Comparison of ENCODE assay signal across 3 fruit fly cellular contexts in the genomic region with DNA sequence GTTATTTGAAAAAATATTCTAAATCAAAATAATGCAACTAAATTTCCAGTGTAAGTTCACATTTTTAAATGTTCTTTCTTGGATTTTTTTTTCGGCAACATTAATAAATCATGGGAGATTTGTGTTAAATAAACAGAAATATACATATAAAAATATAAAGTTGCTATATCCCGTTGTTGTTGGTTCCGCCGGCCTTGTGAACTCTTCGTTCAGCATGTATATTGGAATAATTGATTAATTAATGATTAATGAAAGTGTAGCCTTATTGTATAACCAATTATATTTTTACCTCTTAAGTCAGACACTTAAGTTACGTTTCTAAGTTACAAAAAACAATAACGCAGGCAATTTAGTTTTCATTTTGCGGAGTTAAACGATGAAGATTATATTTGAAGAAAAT.
TF ChIP-seq lines count a peak whose summit lies in the region.

No protein-coding gene starts in this region.

- no peak for TF ChIP-seq CTCF in whole organism, embryonic (GFP tag; optimal IDR thresholded peaks at IDR 0.05; lab: Kevin White, UChicago)

TF ChIP-seq in whole organism, adult, 20 proteins besides CTCF, POLR2A, EP300 and RAD21:
- TF ChIP-seq kay (GFP tag; lab: Kevin White, UChicago; ENCODE audit: borderline replicate concordance) (peak; percentile 89), cnc (optimal IDR thresholded peaks at IDR 0.05; lab: Kevin White, UChicago) (no peak)

TF ChIP-seq in whole organism, embryonic, 481 proteins besides CTCF, POLR2A, EP300 and RAD21:
- TF ChIP-seq CG4360 (GFP tag; IDR thresholded peaks at IDR 0.05; lab: Robert Waterston, UW) (0 out of 2 replicates have a peak, but pooled peaks have one; percentile 16), CG1233 (GFP tag; optimal IDR thresholded peaks at IDR 0.05; lab: Kevin White, UChicago) (no peak)
TF ChIP-seq in whole organism, embryonic: peak in this region for 1.

TF ChIP-seq in whole organism, prepupa, 60 proteins besides CTCF, POLR2A, EP300 and RAD21:
- TF ChIP-seq salr (GFP tag; optimal IDR thresholded peaks at IDR 0.05; lab: Kevin White, UChicago) (no peak), Eip75B (GFP tag; optimal IDR thresholded peaks at IDR 0.05; lab: Kevin White, UChicago) (no peak), net (GFP tag; optimal IDR thresholded peaks at IDR 0.05; lab: Kevin White, UChicago) (no peak), CG32006 (GFP tag; optimal IDR thresholded peaks at IDR 0.05; lab: Kevin White, UChicago) (no peak), svp (GFP tag; lab: Kevin White, UChicago) (peak; percentile 80), Ets96B (tag; optimal IDR thresholded peaks at IDR 0.05; lab: Kevin White, UChicago) (no peak)
